Fruit fly (Drosophila melanogaster) Kc167 (cell line): ENCODE measurements around the gene cac.

Experiments used
- h ChIP-seq: fragments of >200 bp; optimal IDR thresholded peaks from 3 replicates; lab custom pipeline; 2018; ENCODE audit warnings: missing external identifiers
- insv ChIP-seq: fragments of >200 bp; optimal IDR thresholded peaks from 3 replicates; lab custom pipeline; 2018; ENCODE audit warnings: missing external identifiers

dm6 chrX:11915154-11915593 lies 69.7 kb downstream of the cac start:
- TF ChIP-seq insv (lab: Kevin White, UChicago) (no peak), h (lab: Kevin White, UChicago) (no peak)
